Fruit fly (Drosophila melanogaster) whole organism, embryonic: ENCODE measurements around the gene Mbs.

Experiments used
- ATbp ChIP-seq: fragments of 200-800 bp; sonication (Bioruptor generic); optimal IDR thresholded peaks from 2 replicates; lab custom pipeline; 2017; ENCODE audit warnings: missing biosample characterization, mild to moderate bottlenecking, missing genetic modification characterization, missing genetic modification reagents
- B-H2 ChIP-seq: fragments of 200-800 bp; sonication (Bioruptor generic); optimal IDR thresholded peaks from 2 replicates; lab custom pipeline; 2018; ENCODE audit warnings: missing biosample characterization, mild to moderate bottlenecking, missing genetic modification characterization
- CG10565 ChIP-seq: fragments of 200-800 bp; sonication (Bioruptor generic); optimal IDR thresholded peaks from 3 replicates; lab custom pipeline; 2016; ENCODE audit warnings: missing biosample characterization, mild to moderate bottlenecking, missing genetic modification characterization
- CG11696 ChIP-seq: fragments of 200-800 bp; sonication (Bioruptor generic); IDR thresholded peaks from 2 replicates; pipeline ENCODE4 v1.3.6; 2022; ENCODE audit warnings: missing biosample characterization, missing genetic modification characterization
- CG13424 ChIP-seq: fragments of 200-800 bp; sonication (Bioruptor generic); optimal IDR thresholded peaks from 2 replicates; lab custom pipeline; 2019; ENCODE audit warnings: missing biosample characterization, mild to moderate bottlenecking, missing genetic modification characterization, moderate library complexity
- CG14667 ChIP-seq: fragments of 200-800 bp; sonication (Bioruptor generic); IDR thresholded peaks from 2 replicates; pipeline ENCODE4 v1.3.6; 2022; ENCODE audit warnings: missing biosample characterization, missing genetic modification characterization
- CG1603 ChIP-seq: fragments of 200-800 bp; sonication (Bioruptor generic); optimal IDR thresholded peaks from 2 replicates; lab custom pipeline; 2019; ENCODE audit warnings: missing biosample characterization, mild to moderate bottlenecking, missing genetic modification characterization, moderate library complexity
- CG16863 ChIP-seq: fragments of 200-800 bp; sonication (Bioruptor generic); optimal IDR thresholded peaks from 3 replicates; lab custom pipeline; 2016; ENCODE audit warnings: missing biosample characterization, missing genetic modification characterization
- CG17385 ChIP-seq: fragments of 200-800 bp; sonication (Bioruptor generic); optimal IDR thresholded peaks from 3 replicates; lab custom pipeline; 2018; ENCODE audit warnings: missing biosample characterization, mild to moderate bottlenecking, missing genetic modification characterization
- CG17912 ChIP-seq: fragments of 200-800 bp; sonication (Bioruptor generic); optimal IDR thresholded peaks from 2 replicates; lab custom pipeline; 2018; ENCODE audit warnings: missing biosample characterization, mild to moderate bottlenecking, missing genetic modification characterization
- CG2129 ChIP-seq: fragments of 200-800 bp; sonication (Bioruptor generic); IDR thresholded peaks from 2 replicates; pipeline ENCODE4 v1.3.6; 2022; ENCODE audit warnings: missing biosample characterization, missing genetic modification characterization; ENCODE audit not compliant: partially characterized antibody
- CG30431 ChIP-seq: fragments of 200-800 bp; sonication (Bioruptor generic); optimal IDR thresholded peaks from 2 replicates; lab custom pipeline; 2017; ENCODE audit warnings: missing biosample characterization, missing genetic modification characterization
- CG3838 ChIP-seq: fragments of 200-800 bp; sonication (Bioruptor generic); optimal IDR thresholded peaks from 3 replicates; lab custom pipeline; 2016; ENCODE audit warnings: missing biosample characterization, missing genetic modification characterization
- CG3847 ChIP-seq: fragments of 200-800 bp; sonication (Bioruptor generic); IDR thresholded peaks from 2 replicates; pipeline ENCODE4 v1.3.6; 2022; ENCODE audit warnings: missing biosample characterization, missing genetic modification characterization
- CG42726 ChIP-seq: fragments of 200-800 bp; sonication (Bioruptor generic); IDR thresholded peaks from 2 replicates; pipeline ENCODE4 v1.3.6; 2022; ENCODE audit warnings: missing biosample characterization, missing genetic modification characterization; ENCODE audit not compliant: partially characterized antibody
- CG4404 ChIP-seq: fragments of 200-800 bp; sonication (Bioruptor generic); IDR thresholded peaks from 2 replicates; pipeline ENCODE4 v1.3.6; 2022; ENCODE audit warnings: missing biosample characterization, missing genetic modification characterization
- CG6254 ChIP-seq: fragments of 200-800 bp; sonication (Bioruptor generic); optimal IDR thresholded peaks from 3 replicates; lab custom pipeline; 2017; ENCODE audit warnings: mild to moderate bottlenecking, missing biosample characterization, missing genetic modification reagents, missing genetic modification characterization
- CG6689 ChIP-seq: fragments of 200-800 bp; sonication (Bioruptor generic); IDR thresholded peaks from 2 replicates; pipeline ENCODE4 v1.3.6; 2022; ENCODE audit warnings: missing biosample characterization, missing genetic modification characterization
- CG6813 ChIP-seq: fragments of 200-800 bp; sonication (Bioruptor generic); optimal IDR thresholded peaks from 2 replicates; lab custom pipeline; 2017; ENCODE audit warnings: missing biosample characterization, missing genetic modification characterization, mild to moderate bottlenecking, moderate library complexity, missing genetic modification reagents
- CG7745 ChIP-seq: fragments of 200-800 bp; sonication (Bioruptor generic); optimal IDR thresholded peaks from 2 replicates; lab custom pipeline; 2018; ENCODE audit warnings: missing biosample characterization, mild to moderate bottlenecking, missing genetic modification characterization, moderate library complexity
- CG7839 ChIP-seq: fragments of 200-800 bp; sonication (Bioruptor generic); optimal IDR thresholded peaks from 3 replicates; lab custom pipeline; 2018; ENCODE audit warnings: missing biosample characterization, mild to moderate bottlenecking, missing genetic modification characterization, moderate library complexity
- CG9817 ChIP-seq: fragments of 200-800 bp; sonication (Bioruptor generic); optimal IDR thresholded peaks from 2 replicates; lab custom pipeline; 2018; ENCODE audit warnings: missing biosample characterization, mild to moderate bottlenecking, missing genetic modification characterization, moderate library complexity
- CG9932 ChIP-seq: fragments of 200-800 bp; sonication (Bioruptor generic); IDR thresholded peaks from 2 replicates; pipeline ENCODE4 v1.3.6; 2022; ENCODE audit warnings: missing biosample characterization, missing genetic modification characterization
- Dek ChIP-seq: fragments of 200-800 bp; sonication (Bioruptor generic); optimal IDR thresholded peaks from 3 replicates; lab custom pipeline; 2019; ENCODE audit warnings: missing biosample characterization, mild to moderate bottlenecking, missing genetic modification characterization, moderate library complexity
- Dref ChIP-seq: fragments of 200-800 bp; sonication (Bioruptor generic); IDR thresholded peaks from 2 replicates; pipeline ENCODE4 v1.3.6; 2022; ENCODE audit warnings: missing biosample characterization, missing genetic modification characterization
- Ets97D ChIP-seq: fragments of 200-800 bp; sonication (Bioruptor generic); optimal IDR thresholded peaks from 3 replicates; lab custom pipeline; 2016; ENCODE audit warnings: missing biosample characterization, missing genetic modification characterization
- Hey ChIP-seq: fragments of 200-800 bp; sonication (Bioruptor generic); optimal IDR thresholded peaks from 3 replicates; lab custom pipeline; 2018; ENCODE audit warnings: missing biosample characterization, mild to moderate bottlenecking, missing genetic modification characterization
- Hmx ChIP-seq: fragments of 200-800 bp; sonication (Bioruptor generic); optimal IDR thresholded peaks from 2 replicates; lab custom pipeline; 2016; ENCODE audit warnings: missing biosample characterization, missing genetic modification characterization
- Oli ChIP-seq: fragments of 200-800 bp; sonication (Bioruptor generic); optimal IDR thresholded peaks from 2 replicates; lab custom pipeline; 2018; ENCODE audit warnings: missing biosample characterization, mild to moderate bottlenecking, missing genetic modification characterization, moderate library complexity
- bab2 ChIP-seq: fragments of 200-800 bp; sonication (Bioruptor generic); optimal IDR thresholded peaks from 2 replicates; lab custom pipeline; 2016; ENCODE audit warnings: missing biosample characterization, missing genetic modification characterization
- bowl ChIP-seq: fragments of 200-800 bp; sonication (Bioruptor generic); IDR thresholded peaks from 2 replicates; pipeline ENCODE4 v1.3.6; 2022; ENCODE audit warnings: missing biosample characterization, missing genetic modification characterization
- corto ChIP-seq: fragments of 200-800 bp; sonication (Bioruptor generic); optimal IDR thresholded peaks from 2 replicates; lab custom pipeline; 2016; ENCODE audit warnings: missing biosample characterization, mild to moderate bottlenecking, missing genetic modification characterization, moderate library complexity
- cwo ChIP-seq: fragments of 200-800 bp; sonication (Bioruptor generic); optimal IDR thresholded peaks from 3 replicates; lab custom pipeline; 2017; ENCODE audit warnings: missing biosample characterization, missing genetic modification characterization, mild to moderate bottlenecking, moderate library complexity, missing genetic modification reagents
- danr ChIP-seq: fragments of 200-800 bp; sonication (Bioruptor generic); IDR thresholded peaks from 2 replicates; pipeline ENCODE4 v1.3.6; 2022; ENCODE audit warnings: missing biosample characterization, missing genetic modification characterization
- dmrt11E ChIP-seq: fragments of 200-800 bp; sonication (Bioruptor generic); optimal IDR thresholded peaks from 3 replicates; lab custom pipeline; 2018; ENCODE audit warnings: missing biosample characterization, mild to moderate bottlenecking, missing genetic modification characterization, moderate library complexity
- dmrt99B ChIP-seq: fragments of 200-800 bp; sonication (Bioruptor generic); optimal IDR thresholded peaks from 2 replicates; lab custom pipeline; 2018; ENCODE audit warnings: missing biosample characterization, mild to moderate bottlenecking, missing genetic modification characterization, moderate library complexity
- fd3F ChIP-seq: fragments of 200-800 bp; sonication (Bioruptor generic); optimal IDR thresholded peaks from 2 replicates; lab custom pipeline; 2018; ENCODE audit warnings: missing biosample characterization, mild to moderate bottlenecking, missing genetic modification characterization, moderate library complexity
- gsb-n ChIP-seq: fragments of 200-800 bp; sonication (Bioruptor generic); optimal IDR thresholded peaks from 3 replicates; lab custom pipeline; 2018; ENCODE audit warnings: missing biosample characterization, mild to moderate bottlenecking, missing genetic modification characterization
- insv ChIP-seq, 2 experiments: fragments of 200-800 bp; sonication (Bioruptor generic); optimal IDR thresholded peaks; 3 replicates each; lab custom pipeline; 2016 to 2018; ENCODE audit warnings: missing biosample characterization in 2 of 2, missing genetic modification characterization in 2 of 2
- lmd ChIP-seq: fragments of 200-800 bp; sonication (Bioruptor generic); IDR thresholded peaks from 2 replicates; pipeline ENCODE4 v1.3.6; 2022; ENCODE audit warnings: missing biosample characterization, missing genetic modification characterization
- mld ChIP-seq: fragments of 200-800 bp; sonication (Bioruptor generic); IDR thresholded peaks from 3 replicates; pipeline ENCODE4 v1.3.6; 2022; ENCODE audit warnings: missing biosample characterization, missing genetic modification characterization; ENCODE audit not compliant: partially characterized antibody
- nerfin-1 ChIP-seq: fragments of 200-800 bp; sonication (Bioruptor generic); optimal IDR thresholded peaks from 3 replicates; lab custom pipeline; 2019; ENCODE audit warnings: missing biosample characterization, mild to moderate bottlenecking, missing genetic modification characterization, moderate library complexity
- nerfin-2 ChIP-seq: fragments of 200-800 bp; sonication (Bioruptor generic); IDR thresholded peaks from 2 replicates; pipeline ENCODE4 v1.3.6; 2022; ENCODE audit warnings: missing biosample characterization, missing genetic modification characterization; ENCODE audit not compliant: partially characterized antibody
- ranshi ChIP-seq: fragments of 200-800 bp; sonication (Bioruptor generic); IDR thresholded peaks from 2 replicates; pipeline ENCODE4 v1.3.6; 2022; ENCODE audit warnings: missing biosample characterization, missing genetic modification characterization
- sima ChIP-seq: fragments of 200-800 bp; sonication (Bioruptor generic); optimal IDR thresholded peaks from 2 replicates; lab custom pipeline; 2016; ENCODE audit warnings: missing biosample characterization, missing genetic modification characterization
- sug ChIP-seq: fragments of 200-800 bp; optimal IDR thresholded peaks from 2 replicates; lab custom pipeline; 2019; ENCODE audit warnings: missing biosample characterization, mild to moderate bottlenecking, missing genetic modification characterization, moderate library complexity
- tup ChIP-seq: fragments of 200-800 bp; sonication (Bioruptor generic); optimal IDR thresholded peaks from 2 replicates; lab custom pipeline; 2016; ENCODE audit warnings: missing biosample characterization, mild to moderate bottlenecking, missing genetic modification characterization, moderate library complexity
- unpg ChIP-seq: fragments of 200-800 bp; sonication (Bioruptor generic); optimal IDR thresholded peaks from 3 replicates; lab custom pipeline; 2018; ENCODE audit warnings: missing biosample characterization, mild to moderate bottlenecking, missing genetic modification characterization, moderate library complexity
- wor ChIP-seq: fragments of 200-800 bp; sonication (Bioruptor generic); IDR thresholded peaks from 2 replicates; pipeline ENCODE4 v1.3.6; 2022; ENCODE audit warnings: missing biosample characterization, missing genetic modification characterization
- zfh2 ChIP-seq: fragments of 200-800 bp; sonication (Bioruptor generic); optimal IDR thresholded peaks from 2 replicates; lab custom pipeline; 2016; ENCODE audit warnings: missing biosample characterization, missing genetic modification characterization

Mbs gene

DNA sequence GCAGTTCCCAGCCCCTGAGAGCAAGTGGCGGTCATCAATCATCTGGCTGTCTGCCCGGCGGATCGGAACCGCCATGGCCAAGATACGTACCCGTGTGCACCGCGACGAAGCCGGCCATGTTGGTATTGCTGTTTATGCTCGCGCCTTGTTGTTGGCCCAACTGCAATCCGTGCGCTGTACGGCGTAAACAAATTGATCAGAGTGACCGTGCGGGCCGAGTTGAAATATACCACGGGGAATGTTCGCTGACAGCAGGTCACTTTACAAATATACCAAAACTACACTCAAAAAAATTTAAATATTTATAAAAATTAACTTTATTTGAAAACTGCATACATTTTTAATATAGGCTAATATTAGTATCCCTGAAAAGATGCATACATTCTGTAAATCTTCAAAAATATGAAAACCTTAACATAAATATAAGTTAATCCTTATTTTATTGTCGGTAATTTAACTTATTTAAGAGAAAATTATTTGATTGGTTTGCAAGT, 35.6 kb downstream of the Mbs start, which contains the start of gene Tasp1 (continued):
- TF ChIP-seq CG13424 (tag; lab: Kevin White, UChicago) (peak; percentile 77), tup (peak; percentile 16), B-H2 (peak; percentile 11), CG6689 (GFP tag; lab: Robert Waterston, UW) (peak; percentile 80), CG4404 (GFP tag; lab: Robert Waterston, UW) (no peak), CG6813 (no peak), CG11696 (no peak), sima (GFP tag; lab: Kevin White, UChicago) (no peak), dmrt99B (tag; lab: Kevin White, UChicago) (no peak), CG17385 (GFP tag; lab: Kevin White, UChicago) (peak; percentile 7), CG17912 (GFP tag; lab: Kevin White, UChicago) (no peak), CG9817 (tag; lab: Kevin White, UChicago) (peak; percentile 41), Hey (no peak), Oli (tag; lab: Kevin White, UChicago) (peak; percentile 42), CG1603 (no peak), wor (peak; percentile 10; the same call in 1 of the 2 replicates), zfh2 (GFP tag; lab: Kevin White, UChicago) (no peak), CG3847 (GFP tag; lab: Robert Waterston, UW) (peak; percentile 56), CG7839 (tag; lab: Kevin White, UChicago) (peak; percentile 80), sug (tag; lab: Kevin White, UChicago) (peak; percentile 47), dmrt11E (tag; lab: Kevin White, UChicago) (peak; percentile 70), CG42726 (GFP tag; lab: Robert Waterston, UW) (no peak; the same call in 1 of the 2 replicates), corto (GFP tag; lab: Kevin White, UChicago) (no peak), Ets97D (GFP tag; lab: Kevin White, UChicago) (no peak), CG14667 (no peak), fd3F (peak; percentile 49), unpg (GFP tag; lab: Kevin White, UChicago) (peak; percentile 69), insv (GFP tag; optimal IDR thresholded peaks at IDR 0.05; lab: Kevin White, UChicago) (no peak), CG3838 (GFP tag; lab: Kevin White, UChicago) (no peak), CG7745 (tag; lab: Kevin White, UChicago) (no peak), mld (GFP tag; lab: Robert Waterston, UW) (no peak), nerfin-1 (tag; lab: Kevin White, UChicago) (no peak), nerfin-2 (no peak), CG10565 (GFP tag; lab: Kevin White, UChicago) (no peak), bab2 (GFP tag; lab: Kevin White, UChicago) (no peak), Hmx (GFP tag; lab: Kevin White, UChicago) (no peak), lmd (GFP tag; lab: Robert Waterston, UW) (peak; percentile 71), CG9932 (peak; percentile 76; the same call in 1 of the 2 replicates), CG16863 (GFP tag; lab: Kevin White, UChicago) (no peak), ATbp (no peak), Dek (peak; percentile 81), CG2129 (no peak), cwo (GFP tag; lab: Kevin White, UChicago) (no peak), Dref (GFP tag; lab: Robert Waterston, UW) (no peak), CG6254 (GFP tag; lab: Kevin White, UChicago) (peak; percentile 22), gsb-n (tag; lab: Kevin White, UChicago) (no peak), ranshi (GFP tag; lab: Robert Waterston, UW) (0 out of 2 replicates have a peak, but pooled peaks have one; percentile 64), danr (GFP tag; lab: Robert Waterston, UW) (no peak), bowl (GFP tag; lab: Robert Waterston, UW) (no peak), CG30431 (GFP tag; lab: Kevin White, UChicago) (no peak)
